Worm (Caenorhabditis elegans): ENCODE data around the gene gpa-8.

ce11 chrV:12663386-12663785 is 23.1 kb upstream of the gpa-8 start:
- no peak for TF ChIP-seq blmp-1 (tag; optimal IDR thresholded peaks at IDR 0.05)
- no peak for TF ChIP-seq nhr-237 (tag; optimal IDR thresholded peaks at IDR 0.05)
